Worm (Caenorhabditis elegans): ENCODE results near the gene nhr-58.
A peak's percentile ranks its signal among the peaks of the same experiment; 100 is the strongest.

The nhr-58 gene

ce11 chrV:489320-489719, 42.7 kb upstream of the nhr-58 start, which contains the start of gene nhr-106:
TSS of gene nhr-106 (plus strand) at chrV:489620.
- peak; percentile 41 for TF ChIP-seq fos-1 (tag; optimal IDR thresholded peaks at IDR 0.05)
- TF ChIP-seq blmp-1 (tag; optimal IDR thresholded peaks at IDR 0.05; ENCODE audit: insufficient read depth), result no peak
- TF ChIP-seq F13H6.1 (tag; optimal IDR thresholded peaks at IDR 0.05), result no peak
- no peak for TF ChIP-seq nhr-11 (tag; optimal IDR thresholded peaks at IDR 0.05)
- no peak for TF ChIP-seq snpc-4 (tag; optimal IDR thresholded peaks at IDR 0.05)
- TF ChIP-seq C34F6.9 (tag; optimal IDR thresholded peaks at IDR 0.05), result no peak
- no peak for TF ChIP-seq nhr-237 (tag; optimal IDR thresholded peaks at IDR 0.05)
- no peak for TF ChIP-seq mab-5 (tag; optimal IDR thresholded peaks at IDR 0.05)

- TF ChIP-seq nhr-23 (tag; optimal IDR thresholded peaks at IDR 0.05) (no peak), ztf-11 (tag; optimal IDR thresholded peaks at IDR 0.05) (no peak), zag-1 (tag; optimal IDR thresholded peaks at IDR 0.05) (no peak), R02D3.7 (tag; optimal IDR thresholded peaks at IDR 0.05) (no peak)
Observed at ce11 chrV:491432-491831, 40.6 kb upstream of the nhr-58 start, which contains the start of gene str-196. TSS of gene str-196 (plus strand) at chrV:491732.

ce11 chrV:494284-494683, 37.8 kb upstream of the nhr-58 start, which contains the start of gene nhr-131:
TSS of gene nhr-131 (plus strand) at chrV:494370.
- TF ChIP-seq nhr-237 (tag; optimal IDR thresholded peaks at IDR 0.05), result no peak
- peak; percentile 73 for TF ChIP-seq sma-9 (GFP tag; optimal IDR thresholded peaks at IDR 0.05)
- no peak for TF ChIP-seq sma-9 (tag; optimal IDR thresholded peaks at IDR 0.05)
- TF ChIP-seq crh-2 (tag; optimal IDR thresholded peaks at IDR 0.05), result peak; percentile 27
- TF ChIP-seq nhr-129 (tag; optimal IDR thresholded peaks at IDR 0.05), result peak; percentile 48
- TF ChIP-seq unc-39 (tag; optimal IDR thresholded peaks at IDR 0.05), result no peak
- peak; percentile 72 for TF ChIP-seq fos-1 (tag; optimal IDR thresholded peaks at IDR 0.05)
- peak; percentile 20 for TF ChIP-seq gmeb-1 (tag; optimal IDR thresholded peaks at IDR 0.05)
- no peak for TF ChIP-seq ama-1 (optimal IDR thresholded peaks at IDR 0.05)

DNA sequence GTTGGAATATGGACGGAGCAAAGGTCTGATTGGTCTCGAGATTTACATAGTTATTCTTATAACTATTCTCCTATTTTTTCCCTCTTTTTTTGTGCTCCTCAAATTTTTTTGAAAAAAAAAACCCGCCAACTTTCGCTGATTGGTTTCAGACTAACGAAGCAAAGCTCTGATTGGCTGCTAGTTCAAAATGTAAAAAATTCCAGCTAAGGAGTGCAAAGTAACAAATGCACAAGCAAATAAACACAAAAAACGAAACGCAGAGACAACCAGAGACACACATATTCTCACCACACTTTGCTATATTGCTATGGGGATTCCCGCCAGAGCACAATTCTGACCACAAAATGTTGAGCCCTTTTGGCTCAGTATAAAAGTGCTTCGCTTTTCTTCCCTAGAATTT, 34.7 kb upstream of the nhr-58 start, which contains the start of gene T01G6.1:
TSS of gene T01G6.1 (plus strand) at position 301 of the 400 bp plus-strand sequence.
- no peak for TF ChIP-seq unc-39 (tag; optimal IDR thresholded peaks at IDR 0.05)
- no peak for TF ChIP-seq lin-39 (tag; optimal IDR thresholded peaks at IDR 0.05)
- TF ChIP-seq Y55F3AM.14 (GFP tag; optimal IDR thresholded peaks at IDR 0.05), result no peak
- no peak for TF ChIP-seq mab-5 (tag; optimal IDR thresholded peaks at IDR 0.05)

DNA sequence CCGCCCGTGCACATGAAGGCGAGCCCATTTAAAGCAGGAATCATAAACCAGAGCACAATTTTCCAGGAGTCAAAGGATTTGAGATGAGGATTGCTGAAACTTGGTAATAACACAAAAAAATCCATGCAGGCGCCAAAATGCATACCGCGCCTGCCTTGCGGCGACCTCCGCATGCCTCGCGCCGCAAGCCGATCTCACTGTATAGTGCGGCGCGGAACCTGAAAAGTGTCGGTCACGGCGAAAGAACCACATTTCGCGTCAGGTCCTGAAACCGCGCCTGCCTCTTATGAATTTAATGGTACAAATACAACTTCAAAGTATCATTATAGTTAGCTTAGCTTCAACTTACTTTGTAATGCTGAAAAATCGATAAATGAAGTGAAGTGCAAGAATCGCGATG, 31.5 kb upstream of the nhr-58 start:
- TF ChIP-seq ztf-1 (GFP tag; conservative IDR thresholded peaks at IDR 0.05) (no peak), lin-13 (GFP tag; optimal IDR thresholded peaks at IDR 0.05) (no peak), zag-1 (tag; optimal IDR thresholded peaks at IDR 0.05) (no peak), lsy-2 (tag; optimal IDR thresholded peaks at IDR 0.05) (no peak), unc-62 (GFP tag; optimal IDR thresholded peaks at IDR 0.05) (no peak), nhr-77 (tag; optimal IDR thresholded peaks at IDR 0.05) (no peak), mdl-1 (tag; optimal IDR thresholded peaks at IDR 0.05) (no peak), elt-1 (tag; optimal IDR thresholded peaks at IDR 0.05) (no peak), R02D3.7 (tag; optimal IDR thresholded peaks at IDR 0.05) (no peak), unc-55 (GFP tag; optimal IDR thresholded peaks at IDR 0.05) (no peak), ama-1 (optimal IDR thresholded peaks at IDR 0.05) (no peak), gmeb-1 (tag; optimal IDR thresholded peaks at IDR 0.05) (no peak), nhr-237 (tag; optimal IDR thresholded peaks at IDR 0.05) (no peak), nhr-10 (tag; optimal IDR thresholded peaks at IDR 0.05) (no peak), fos-1 (tag; optimal IDR thresholded peaks at IDR 0.05) (no peak), ceh-82 (tag; optimal IDR thresholded peaks at IDR 0.05) (no peak), aly-2 (tag; optimal IDR thresholded peaks at IDR 0.05) (no peak)

ce11 chrV:501230-501629, 30.8 kb upstream of the nhr-58 start, which contains the start of gene str-256:
TSS of gene str-256 (minus strand) at chrV:501330.
- TF ChIP-seq sma-3 (GFP tag; optimal IDR thresholded peaks at IDR 0.05), result no peak
- TF ChIP-seq Y55F3AM.14 (GFP tag; optimal IDR thresholded peaks at IDR 0.05), result no peak
- no peak for TF ChIP-seq ama-1 (optimal IDR thresholded peaks at IDR 0.05)
- no peak for TF ChIP-seq lin-39 (tag; optimal IDR thresholded peaks at IDR 0.05)
- no peak for TF ChIP-seq ztf-11 (tag; optimal IDR thresholded peaks at IDR 0.05)
- no peak for TF ChIP-seq R02D3.7 (tag; optimal IDR thresholded peaks at IDR 0.05)
- TF ChIP-seq crh-2 (tag; optimal IDR thresholded peaks at IDR 0.05), result no peak
- TF ChIP-seq mab-5 (tag; optimal IDR thresholded peaks at IDR 0.05), result no peak
- no peak for TF ChIP-seq nhr-10 (tag; optimal IDR thresholded peaks at IDR 0.05)
- no peak for TF ChIP-seq nhr-77 (tag; optimal IDR thresholded peaks at IDR 0.05)
- no peak for TF ChIP-seq mdl-1 (tag; optimal IDR thresholded peaks at IDR 0.05)
- TF ChIP-seq elt-3 (tag; optimal IDR thresholded peaks at IDR 0.05), result no peak
- TF ChIP-seq C34F6.9 (tag; optimal IDR thresholded peaks at IDR 0.05), result no peak
- no peak for TF ChIP-seq ceh-82 (tag; optimal IDR thresholded peaks at IDR 0.05)
- TF ChIP-seq dmd-4 (tag; optimal IDR thresholded peaks at IDR 0.05), result no peak
- TF ChIP-seq nhr-129 (tag; optimal IDR thresholded peaks at IDR 0.05), result no peak
- TF ChIP-seq nhr-12 (tag; optimal IDR thresholded peaks at IDR 0.05), result no peak
